Worm (Caenorhabditis elegans) whole organism, midembryonic: ENCODE measurements around the gene T07C4.3.

Experiments used
- T22C8.4 ChIP-seq: fragments of 200-800 bp; sonication (Bioruptor generic); IDR thresholded peaks from 2 replicates; pipeline ENCODE4 v1.3.6; 2022; ENCODE audit warnings: missing genetic modification characterization, missing compliant biosample characterization
- cog-1 ChIP-seq: sonication (generic microtip); optimal IDR thresholded peaks from 2 replicates; lab custom pipeline; 2016; ENCODE audit warnings: missing genetic modification characterization, missing compliant biosample characterization
- flt-1 ChIP-seq: fragments of 200-800 bp; sonication (Bioruptor generic); IDR thresholded peaks from 2 replicates; pipeline ENCODE4 v1.3.6; 2022; ENCODE audit warnings: missing genetic modification characterization, missing compliant biosample characterization
- klf-2 ChIP-seq: fragments of 200-800 bp; sonication (Bioruptor generic); conservative IDR thresholded peaks from 2 replicates; pipeline ENCODE4 v1.3.6; 2022; ENCODE audit warnings: missing genetic modification reagents, missing genetic modification characterization, missing compliant biosample characterization
- med-1 ChIP-seq: sonication (generic microtip); optimal IDR thresholded peaks from 2 replicates; lab custom pipeline; 2017; ENCODE audit warnings: missing genetic modification characterization, mild to moderate bottlenecking, missing compliant biosample characterization, antibody characterized with exemption, missing genetic modification reagents; ENCODE audit not compliant: insufficient read depth
- ref-1 ChIP-seq: fragments of 200-800 bp; sonication (Bioruptor generic); conservative IDR thresholded peaks from 2 replicates; pipeline ENCODE4 v1.3.6; 2022; ENCODE audit warnings: missing genetic modification reagents, missing genetic modification characterization, missing compliant biosample characterization
- tab-1 ChIP-seq: fragments of 200-800 bp; sonication (Bioruptor generic); IDR thresholded peaks from 2 replicates; pipeline ENCODE4 v1.3.6; 2022; ENCODE audit warnings: missing genetic modification characterization, missing compliant biosample characterization
- ztf-23 ChIP-seq: fragments of 200-800 bp; sonication (Bioruptor generic); IDR thresholded peaks from 2 replicates; pipeline ENCODE4 v1.3.6; 2022; ENCODE audit warnings: missing genetic modification reagents, missing genetic modification characterization, missing compliant biosample characterization
- ztf-29 ChIP-seq: fragments of 200-800 bp; sonication (Bioruptor generic); IDR thresholded peaks from 2 replicates; pipeline ENCODE4 v1.3.6; 2022; ENCODE audit warnings: missing genetic modification reagents, missing genetic modification characterization, missing compliant biosample characterization

T07C4.3 gene

DNA sequence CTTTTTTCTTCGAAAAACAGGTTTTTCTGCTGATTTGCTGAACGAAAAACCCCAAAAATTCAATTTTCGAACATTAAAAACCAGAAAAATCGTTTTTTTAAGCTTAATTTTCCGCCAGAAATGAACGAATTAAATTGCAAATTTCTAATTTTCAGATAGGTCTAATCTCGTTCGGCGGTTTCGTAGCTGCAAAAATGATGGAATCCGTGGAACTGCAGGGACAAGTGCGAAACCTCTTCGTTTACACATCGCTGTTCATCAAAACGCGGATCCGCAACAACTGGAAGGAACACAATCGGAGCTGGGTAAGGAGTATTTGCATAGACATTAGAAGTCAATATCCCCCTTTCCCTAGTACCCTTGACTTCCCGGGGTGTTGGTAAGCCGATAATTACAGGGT lies 15.8 kb upstream of the T07C4.3 start:
- TF ChIP-seq ztf-29 (GFP tag; lab: Robert Waterston, UW) (no peak), med-1 (GFP tag; lab: Kevin White, UChicago) (no peak), tab-1 (GFP tag; lab: Robert Waterston, UW) (no peak)

DNA sequence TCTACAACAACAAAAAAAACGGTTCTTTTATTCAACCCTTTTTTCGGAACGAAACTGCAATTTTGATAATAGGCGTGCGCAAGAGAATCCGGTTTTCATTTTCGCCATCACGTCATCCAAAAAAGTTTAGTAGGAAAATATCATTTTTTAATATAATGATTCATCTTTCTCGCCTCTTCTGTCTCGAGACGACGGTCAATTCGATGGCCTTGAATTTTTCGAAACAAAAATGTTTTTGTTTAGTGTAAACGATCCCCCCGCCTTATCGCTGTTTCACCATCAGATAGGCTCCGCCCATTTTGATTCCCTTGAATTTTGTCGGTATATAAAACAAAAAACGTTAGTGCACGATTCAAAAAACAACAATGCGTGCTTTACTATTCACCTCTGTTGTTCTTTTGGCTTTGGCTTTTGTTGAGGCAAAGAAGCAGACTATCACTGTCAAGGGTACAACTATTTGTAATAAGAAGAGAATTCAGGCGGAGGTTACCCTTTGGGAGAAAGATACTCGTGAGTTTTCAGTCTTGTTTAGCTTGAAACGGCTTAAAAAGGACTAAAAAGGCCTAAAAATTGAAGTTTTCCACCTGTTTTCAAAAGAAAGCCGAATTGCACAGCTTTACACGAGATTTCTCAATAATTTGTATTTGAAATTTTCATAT lies 14.3 kb upstream of the T07C4.3 start, which contains the start of gene ttr-15:
TSS of gene ttr-15 (plus strand) at position 340 of the 659 bp plus-strand sequence.
- TF ChIP-seq ref-1 (GFP tag; lab: Robert Waterston, UW) (no peak), med-1 (GFP tag; lab: Kevin White, UChicago) (no peak), flt-1 (GFP tag; lab: Robert Waterston, UW) (no peak), cog-1 (tag; lab: Kevin White, UChicago) (no peak), T22C8.4 (no peak), tab-1 (GFP tag; lab: Robert Waterston, UW) (no peak), ztf-29 (GFP tag; lab: Robert Waterston, UW) (no peak), klf-2 (no peak), ztf-23 (GFP tag; lab: Robert Waterston, UW) (no peak)

ce11 chrIII:10338992-10339852 lies 12.7 kb upstream of the T07C4.3 start:
- TF ChIP-seq ztf-29 (GFP tag; lab: Robert Waterston, UW) (no peak), ref-1 (GFP tag; lab: Robert Waterston, UW) (no peak), T22C8.4 (no peak)

DNA sequence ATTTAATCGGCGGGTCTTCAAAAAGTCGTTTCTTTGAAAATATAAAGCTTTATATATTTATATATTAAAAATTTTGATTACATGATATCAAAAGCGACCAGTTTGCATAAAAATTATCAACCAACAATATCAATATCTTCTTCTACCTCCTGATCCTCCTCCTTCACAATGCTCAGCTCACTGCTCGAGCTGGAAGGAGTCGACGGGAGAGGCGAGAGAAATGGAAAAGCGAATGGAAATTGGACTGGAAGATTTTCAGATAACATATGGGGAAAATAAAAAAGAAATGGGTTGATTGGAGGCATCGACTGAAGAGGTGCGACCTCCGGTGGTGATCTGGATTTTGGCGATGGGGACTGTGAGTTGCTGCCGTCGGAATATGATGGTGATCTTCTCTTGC lies 12.0 kb upstream of the T07C4.3 start:
- TF ChIP-seq med-1 (GFP tag; lab: Kevin White, UChicago) = no peak
- no peak for TF ChIP-seq ztf-23 (GFP tag; lab: Robert Waterston, UW)
- TF ChIP-seq ztf-29 (GFP tag; lab: Robert Waterston, UW) = no peak
- no peak for TF ChIP-seq klf-2
- TF ChIP-seq flt-1 (GFP tag; lab: Robert Waterston, UW) = no peak
- TF ChIP-seq cog-1 (tag; lab: Kevin White, UChicago) = no peak
- TF ChIP-seq tab-1 (GFP tag; lab: Robert Waterston, UW) = no peak
- TF ChIP-seq ref-1 (GFP tag; lab: Robert Waterston, UW) = no peak
- TF ChIP-seq T22C8.4 = no peak

- TF ChIP-seq ref-1 (GFP tag; lab: Robert Waterston, UW) = no peak
- TF ChIP-seq klf-2 = no peak
Measured at ce11 chrIII:10341758-10342157, 10.2 kb upstream of the T07C4.3 start, which contains the start of gene tbx-9. Gene tbx-9 (minus strand): TSS chrIII:10341858.

DNA sequence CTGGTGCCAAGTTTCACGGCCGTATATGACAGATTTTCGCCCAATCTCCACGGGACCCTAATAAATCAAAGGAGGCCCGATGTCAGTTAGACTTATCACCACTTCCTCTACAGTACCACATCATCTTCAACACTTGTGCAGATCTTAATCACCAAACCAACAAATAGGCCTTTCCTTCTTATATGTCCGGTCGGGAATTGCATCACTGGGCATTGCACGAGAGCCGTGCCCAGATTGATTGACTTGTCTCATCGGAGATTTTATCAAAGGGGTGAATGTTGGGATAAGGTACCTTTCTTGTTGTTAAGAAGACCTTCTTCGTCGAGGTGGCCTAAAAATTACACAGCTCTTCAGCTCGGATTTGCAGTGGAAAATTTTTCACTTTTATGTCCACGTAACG lies 7.2 kb upstream of the T07C4.3 start:
- TF ChIP-seq ztf-29 (GFP tag; lab: Robert Waterston, UW) (no peak), flt-1 (GFP tag; lab: Robert Waterston, UW) (no peak), ztf-23 (GFP tag; lab: Robert Waterston, UW) (no peak), ref-1 (GFP tag; lab: Robert Waterston, UW) (no peak), cog-1 (tag; lab: Kevin White, UChicago) (no peak), med-1 (GFP tag; lab: Kevin White, UChicago) (no peak), T22C8.4 (no peak), tab-1 (GFP tag; lab: Robert Waterston, UW) (no peak), klf-2 (no peak)

- TF ChIP-seq med-1 (GFP tag; lab: Kevin White, UChicago) (no peak), klf-2 (no peak), tab-1 (GFP tag; lab: Robert Waterston, UW) (no peak), cog-1 (tag; lab: Kevin White, UChicago) (no peak), ref-1 (GFP tag; lab: Robert Waterston, UW) (0 out of 2 replicates have a peak, but pooled peaks have one; percentile 8), ztf-23 (GFP tag; lab: Robert Waterston, UW) (no peak)
Measured at ce11 chrIII:10347049-10347448, 4.9 kb upstream of the T07C4.3 start, which contains the start of gene tbx-8. Gene tbx-8 (plus strand): TSS chrIII:10347349.

DNA sequence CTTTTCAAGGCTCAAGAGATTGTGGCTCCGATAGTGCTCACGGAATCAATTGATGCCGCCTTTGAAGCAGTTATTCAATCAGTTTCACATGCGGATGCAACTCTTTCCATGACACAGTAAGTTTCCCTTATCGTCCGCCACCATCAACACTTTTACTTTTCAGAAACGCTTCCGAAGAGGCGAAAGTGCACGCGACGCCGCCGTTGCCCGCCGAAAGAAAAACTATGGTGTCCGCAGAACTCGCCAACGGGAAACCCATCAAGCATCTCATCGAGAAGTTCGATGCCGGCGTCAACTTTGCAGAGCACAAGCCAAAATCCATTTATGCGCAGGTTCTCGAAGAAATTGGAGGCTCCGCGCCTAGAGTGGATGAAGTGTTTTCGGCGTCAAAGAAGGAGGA lies 1.5 kb downstream of the T07C4.3 start:
- TF ChIP-seq klf-2 (no peak), ztf-23 (GFP tag; lab: Robert Waterston, UW) (no peak), T22C8.4 (no peak), flt-1 (GFP tag; lab: Robert Waterston, UW) (no peak), ztf-29 (GFP tag; lab: Robert Waterston, UW) (no peak), med-1 (GFP tag; lab: Kevin White, UChicago) (no peak), ref-1 (GFP tag; lab: Robert Waterston, UW) (no peak), cog-1 (tag; lab: Kevin White, UChicago) (no peak), tab-1 (GFP tag; lab: Robert Waterston, UW) (no peak)

ce11 chrIII:10354591-10354990 lies 2.6 kb downstream of the T07C4.3 start:
- TF ChIP-seq ref-1 (GFP tag; lab: Robert Waterston, UW) (no peak), flt-1 (GFP tag; lab: Robert Waterston, UW) (no peak), ztf-23 (GFP tag; lab: Robert Waterston, UW) (no peak), klf-2 (no peak), ztf-29 (GFP tag; lab: Robert Waterston, UW) (no peak), tab-1 (GFP tag; lab: Robert Waterston, UW) (no peak), T22C8.4 (no peak), cog-1 (tag; lab: Kevin White, UChicago) (no peak), med-1 (GFP tag; lab: Kevin White, UChicago) (no peak)
